Worm (Caenorhabditis elegans) whole organism, late embryonic: ENCODE measurements around the gene F56D6.18.

Experiments used
- C08G9.2 ChIP-seq: sonication (generic microtip); optimal IDR thresholded peaks from 2 replicates; lab custom pipeline; 2016; ENCODE audit warnings: mild to moderate bottlenecking, missing genetic modification characterization, moderate library complexity, missing compliant biosample characterization
- K09A11.1 ChIP-seq: sonication (generic microtip); optimal IDR thresholded peaks from 2 replicates; lab custom pipeline; 2017; ENCODE audit warnings: antibody characterized with exemption, mild to moderate bottlenecking, missing genetic modification characterization, missing compliant biosample characterization; ENCODE audit not compliant: insufficient read depth
- T23F11.4 ChIP-seq: fragments of 200-800 bp; sonication (Bioruptor generic); optimal IDR thresholded peaks from 2 replicates; lab custom pipeline; 2018; ENCODE audit warnings: mild to moderate bottlenecking, missing genetic modification characterization, missing compliant biosample characterization
- ama-1 ChIP-seq: fragments of 150-350 bp; optimal IDR thresholded peaks from 2 replicates; lab custom pipeline; 2014
- ceh-19 ChIP-seq: fragments of 200-800 bp; sonication (Bioruptor generic); optimal IDR thresholded peaks from 2 replicates; lab custom pipeline; 2018; ENCODE audit warnings: mild to moderate bottlenecking, missing genetic modification characterization, missing compliant biosample characterization
- ceh-2 ChIP-seq: sonication (generic microtip); optimal IDR thresholded peaks from 2 replicates; lab custom pipeline; 2016; ENCODE audit warnings: missing genotype, missing genetic modification characterization, missing compliant biosample characterization
- ceh-22 ChIP-seq: sonication (generic microtip); optimal IDR thresholded peaks from 2 replicates; lab custom pipeline; 2017; ENCODE audit warnings: missing biosample characterization, missing genetic modification characterization
- ceh-24 ChIP-seq: sonication (generic microtip); optimal IDR thresholded peaks from 2 replicates; lab custom pipeline; 2016; ENCODE audit warnings: mild to moderate bottlenecking, missing genetic modification characterization, missing compliant biosample characterization
- ceh-31 ChIP-seq: sonication (generic microtip); optimal IDR thresholded peaks from 2 replicates; lab custom pipeline; 2016; ENCODE audit warnings: missing genetic modification characterization, missing compliant biosample characterization
- ceh-34 ChIP-seq: sonication (generic microtip); optimal IDR thresholded peaks from 2 replicates; lab custom pipeline; 2016; ENCODE audit warnings: mild to moderate bottlenecking, missing genetic modification characterization, missing compliant biosample characterization
- ceh-45 ChIP-seq: fragments of 200-800 bp; sonication (Bioruptor generic); IDR thresholded peaks from 2 replicates; pipeline ENCODE4 v1.3.6; 2022; ENCODE audit warnings: missing genetic modification reagents, missing genetic modification characterization, missing compliant biosample characterization
- ceh-48 ChIP-seq: sonication (generic microtip); optimal IDR thresholded peaks from 2 replicates; lab custom pipeline; 2016; ENCODE audit warnings: missing genetic modification characterization, inconsistent platforms, missing compliant biosample characterization
- che-1 ChIP-seq: sonication (generic microtip); optimal IDR thresholded peaks from 2 replicates; lab custom pipeline; 2016; ENCODE audit warnings: mild to moderate bottlenecking, missing genetic modification characterization, missing compliant biosample characterization
- elt-2 ChIP-seq: sonication (generic microtip); optimal IDR thresholded peaks from 2 replicates; lab custom pipeline; 2016; ENCODE audit warnings: missing genetic modification reagents, missing genetic modification characterization, missing compliant biosample characterization
- eyg-1 ChIP-seq: sonication (generic microtip); optimal IDR thresholded peaks from 2 replicates; lab custom pipeline; 2016; ENCODE audit warnings: missing genotype, missing genetic modification characterization, missing compliant biosample characterization
- fkh-6 ChIP-seq: sonication (generic microtip); optimal IDR thresholded peaks from 2 replicates; lab custom pipeline; 2016; ENCODE audit warnings: missing genetic modification characterization, missing compliant biosample characterization
- hlh-15 ChIP-seq: sonication (generic microtip); optimal IDR thresholded peaks from 2 replicates; lab custom pipeline; 2016; ENCODE audit warnings: missing genetic modification characterization, missing compliant biosample characterization
- hlh-8 ChIP-seq: sonication (generic microtip); optimal IDR thresholded peaks from 2 replicates; lab custom pipeline; 2016; ENCODE audit warnings: missing genotype, missing genetic modification characterization, missing compliant biosample characterization
- lim-6 ChIP-seq: sonication (generic microtip); optimal IDR thresholded peaks from 2 replicates; lab custom pipeline; 2016; ENCODE audit warnings: missing genetic modification characterization, missing compliant biosample characterization
- lin-11 ChIP-seq: fragments of 200-800 bp; sonication (Bioruptor generic); optimal IDR thresholded peaks from 2 replicates; lab custom pipeline; 2018; ENCODE audit warnings: mild to moderate bottlenecking, missing genetic modification characterization, missing compliant biosample characterization
- mec-3 ChIP-seq: sonication (generic microtip); optimal IDR thresholded peaks from 2 replicates; lab custom pipeline; 2016; ENCODE audit warnings: borderline replicate concordance, missing genetic modification characterization, missing compliant biosample characterization
- nfya-1 ChIP-seq: sonication (generic microtip); optimal IDR thresholded peaks from 2 replicates; lab custom pipeline; 2017; ENCODE audit warnings: missing genetic modification characterization, mild to moderate bottlenecking, missing compliant biosample characterization, antibody characterized with exemption, moderate library complexity
- nhr-11 ChIP-seq: fragments of 150-350 bp; optimal IDR thresholded peaks from 2 replicates; lab custom pipeline; 2014; ENCODE audit warnings: missing biosample characterization, missing genetic modification characterization
- nhr-232 ChIP-seq: sonication (generic microtip); optimal IDR thresholded peaks from 2 replicates; lab custom pipeline; 2016; ENCODE audit warnings: missing genetic modification characterization, missing compliant biosample characterization
- npax-4 ChIP-seq: sonication (generic microtip); optimal IDR thresholded peaks from 2 replicates; lab custom pipeline; 2016; ENCODE audit warnings: missing genetic modification characterization, missing compliant biosample characterization
- pag-3 ChIP-seq: sonication (generic microtip); optimal IDR thresholded peaks from 2 replicates; lab custom pipeline; 2016; ENCODE audit warnings: missing compliant biosample characterization, missing genetic modification characterization, borderline replicate concordance
- pax-1 ChIP-seq: fragments of 150-350 bp; optimal IDR thresholded peaks from 2 replicates; lab custom pipeline; 2014; ENCODE audit warnings: missing biosample characterization, missing genetic modification characterization
- pha-2 ChIP-seq: sonication (generic microtip); optimal IDR thresholded peaks from 2 replicates; lab custom pipeline; 2017; ENCODE audit warnings: mild to moderate bottlenecking, missing genetic modification characterization, missing compliant biosample characterization
- pros-1 ChIP-seq: fragments of 150-350 bp; optimal IDR thresholded peaks from 2 replicates; lab custom pipeline; 2014; ENCODE audit warnings: missing biosample characterization, missing genetic modification reagents, missing genetic modification characterization
- ref-2 ChIP-seq: sonication (generic microtip); optimal IDR thresholded peaks from 2 replicates; lab custom pipeline; 2016; ENCODE audit warnings: missing genetic modification characterization, missing compliant biosample characterization
- sdc-2 ChIP-seq: sonication (generic microtip); optimal IDR thresholded peaks from 2 replicates; lab custom pipeline; 2016; ENCODE audit warnings: missing genotype, missing genetic modification characterization, missing compliant biosample characterization
- tbx-2 ChIP-seq: sonication (generic microtip); optimal IDR thresholded peaks from 2 replicates; lab custom pipeline; 2016; ENCODE audit warnings: missing genetic modification characterization, missing compliant biosample characterization
- tbx-7 ChIP-seq: sonication (generic microtip); optimal IDR thresholded peaks from 2 replicates; lab custom pipeline; 2016; ENCODE audit warnings: missing genotype, missing genetic modification characterization, missing compliant biosample characterization
- ttx-3 ChIP-seq: sonication (generic microtip); optimal IDR thresholded peaks from 2 replicates; lab custom pipeline; 2016; ENCODE audit warnings: missing genetic modification reagents, missing genetic modification characterization, missing compliant biosample characterization
- unc-3 ChIP-seq, 2 experiments: fragments of 200-800 bp in 1 of 2; sonication (Bioruptor generic) in 1 of 2; sonication (generic microtip) in 1 of 2; conservative IDR thresholded peaks in 1 of 2; optimal IDR thresholded peaks in 1 of 2; 2 replicates each; pipeline versions ENCODE4 v1.3.6 to Lab custom; 2016 to 2022; ENCODE audit warnings: missing compliant biosample characterization in 2 of 2, missing genetic modification characterization in 2 of 2, missing genetic modification reagents in 1 of 2
- unc-42 ChIP-seq: sonication (generic microtip); optimal IDR thresholded peaks from 2 replicates; lab custom pipeline; 2016; ENCODE audit warnings: missing genotype, missing genetic modification characterization, missing compliant biosample characterization
- zip-5 ChIP-seq: sonication (generic microtip); optimal IDR thresholded peaks from 2 replicates; lab custom pipeline; 2016; ENCODE audit warnings: missing genetic modification characterization, missing compliant biosample characterization

The F56D6.18 gene

ce11 chrIV:3873706-3874105 lies 38.0 kb downstream of the F56D6.18 start, which contains the start of gene F37C4.5:
Gene F37C4.5 (minus strand): TSS chrIV:3873806.
- TF ChIP-seq unc-3 (GFP tag; conservative IDR thresholded peaks at IDR 0.05; lab: Robert Waterston, UW) (no peak), unc-3 (tag; optimal IDR thresholded peaks at IDR 0.05; lab: Kevin White, UChicago) (no peak), che-1 (tag; lab: Kevin White, UChicago) (no peak), hlh-15 (tag; lab: Kevin White, UChicago) (no peak), nfya-1 (tag; lab: Kevin White, UChicago) (no peak), npax-4 (tag; lab: Kevin White, UChicago) (no peak), ceh-2 (tag; lab: Kevin White, UChicago) (no peak), ceh-24 (tag; lab: Kevin White, UChicago) (no peak), ref-2 (tag; lab: Kevin White, UChicago) (no peak), pag-3 (tag; lab: Kevin White, UChicago) (no peak), ceh-48 (tag; lab: Kevin White, UChicago) (no peak), sdc-2 (tag; lab: Kevin White, UChicago) (no peak), nhr-232 (no peak), lin-11 (no peak), pha-2 (tag; lab: Kevin White, UChicago) (no peak), T23F11.4 (GFP tag; lab: Kevin White, UChicago) (no peak), tbx-2 (tag; lab: Kevin White, UChicago) (no peak)

ce11 chrIV:3873195-3873594 lies 38.6 kb downstream of the F56D6.18 start:
- TF ChIP-seq eyg-1 (tag; lab: Kevin White, UChicago) (no peak), ceh-34 (tag; lab: Kevin White, UChicago) (no peak), unc-42 (no peak), fkh-6 (tag; lab: Kevin White, UChicago) (no peak), pros-1 (tag; lab: Kevin White, UChicago) (no peak), pax-1 (tag; lab: Kevin White, UChicago) (no peak), ama-1 (lab: Kevin White, UChicago) (no peak)

ce11 chrIV:3869875-3870274 lies 41.9 kb downstream of the F56D6.18 start:
- TF ChIP-seq ceh-31 (tag; lab: Kevin White, UChicago) (no peak), nhr-11 (no peak), zip-5 (tag; lab: Kevin White, UChicago) (no peak), tbx-7 (no peak), lim-6 (tag; lab: Kevin White, UChicago) (no peak), K09A11.1 (no peak), ceh-45 (no peak), mec-3 (tag; lab: Kevin White, UChicago) (no peak), hlh-8 (tag; lab: Kevin White, UChicago) (no peak), elt-2 (tag; lab: Kevin White, UChicago) (no peak), C08G9.2 (tag; lab: Kevin White, UChicago) (no peak), pag-3 (tag; lab: Kevin White, UChicago) (no peak), ttx-3 (tag; lab: Kevin White, UChicago) (no peak), ceh-22 (tag; lab: Kevin White, UChicago) (no peak), sdc-2 (tag; lab: Kevin White, UChicago) (no peak)

ce11 chrIV:3867252-3867651 lies 44.5 kb downstream of the F56D6.18 start, which contains the start of gene F37C4.4:
Gene F37C4.4 (plus strand): TSS chrIV:3867309.
- no peak for TF ChIP-seq ceh-19 (GFP tag; lab: Kevin White, UChicago)
- TF ChIP-seq ttx-3 (tag; lab: Kevin White, UChicago) = no peak
- no peak for TF ChIP-seq che-1 (tag; lab: Kevin White, UChicago)
